Worm (Caenorhabditis elegans) whole organism, L2 larva: ENCODE measurements around the gene C04H4.1.

Experiments
- F13H6.1 ChIP-seq: sonication (generic microtip); optimal IDR thresholded peaks from 2 replicates; lab custom pipeline; 2016; ENCODE audit warnings: missing genetic modification characterization, missing compliant biosample characterization
- R02D3.7 ChIP-seq: fragments of 150-350 bp; optimal IDR thresholded peaks from 2 replicates; lab custom pipeline; 2014; ENCODE audit warnings: missing biosample characterization, missing genetic modification characterization
- alr-1 ChIP-seq: fragments of 150-350 bp; optimal IDR thresholded peaks from 2 replicates; lab custom pipeline; 2014; ENCODE audit warnings: missing biosample characterization, missing genetic modification characterization
- ceh-82 ChIP-seq: fragments of 150-350 bp; optimal IDR thresholded peaks from 2 replicates; lab custom pipeline; 2014; ENCODE audit warnings: missing biosample characterization, missing genetic modification characterization
- egl-27 ChIP-seq: sonication (generic microtip); optimal IDR thresholded peaks from 3 replicates; lab custom pipeline; 2017; ENCODE audit warnings: missing biosample characterization, missing genetic modification reagents, missing genetic modification characterization
- nhr-12 ChIP-seq: fragments of 150-350 bp; optimal IDR thresholded peaks from 2 replicates; lab custom pipeline; 2014; ENCODE audit warnings: missing biosample characterization, missing genetic modification characterization
- nhr-77 ChIP-seq: fragments of 150-350 bp; optimal IDR thresholded peaks from 2 replicates; lab custom pipeline; 2014; ENCODE audit warnings: missing biosample characterization, missing genetic modification characterization
- snpc-4 ChIP-seq: fragments of 150-350 bp; optimal IDR thresholded peaks from 2 replicates; lab custom pipeline; 2014; ENCODE audit warnings: missing biosample characterization, missing genetic modification characterization

- TF ChIP-seq F13H6.1 (no peak), egl-27 (tag; lab: Kevin White, UChicago) (no peak), ceh-82 (tag; lab: Kevin White, UChicago) (no peak), nhr-12 (no peak), alr-1 (no peak), snpc-4 (tag; lab: Kevin White, UChicago) (no peak), R02D3.7 (tag; lab: Kevin White, UChicago) (no peak), nhr-77 (tag; lab: Kevin White, UChicago) (no peak)
Measured at ce11 chrII:8006962-8007361, 48.3 kb downstream of the C04H4.1 start.
